Fruit fly (Drosophila melanogaster) whole organism, embryonic: ENCODE data around the gene CG11700.

Experiments
- Antp ChIP-seq: fragments of 200-800 bp; sonication (Bioruptor generic); optimal IDR thresholded peaks from 3 replicates; lab custom pipeline; 2016; ENCODE audit warnings: missing biosample characterization, missing genetic modification characterization
- CG10147 ChIP-seq: fragments of 200-800 bp; sonication (Bioruptor generic); optimal IDR thresholded peaks from 2 replicates; lab custom pipeline; 2019; ENCODE audit warnings: missing biosample characterization, mild to moderate bottlenecking, missing genetic modification characterization, moderate library complexity
- CG10209 ChIP-seq: fragments of 200-800 bp; sonication (Bioruptor generic); optimal IDR thresholded peaks from 3 replicates; lab custom pipeline; 2017; ENCODE audit warnings: missing biosample characterization, mild to moderate bottlenecking, missing genetic modification characterization, missing genetic modification reagents
- CG10462 ChIP-seq: fragments of 200-800 bp; sonication (Bioruptor generic); optimal IDR thresholded peaks from 2 replicates; lab custom pipeline; 2016; ENCODE audit warnings: missing biosample characterization, missing genetic modification characterization
- CG10979 ChIP-seq: fragments of 200-800 bp; sonication (Bioruptor generic); optimal IDR thresholded peaks from 2 replicates; lab custom pipeline; 2018; ENCODE audit warnings: missing biosample characterization, mild to moderate bottlenecking, missing genetic modification characterization, moderate library complexity
- CG11398 ChIP-seq: fragments of 200-800 bp; sonication (Bioruptor generic); optimal IDR thresholded peaks from 2 replicates; lab custom pipeline; 2016; ENCODE audit warnings: missing biosample characterization, missing genetic modification characterization
- CG18599 ChIP-seq: fragments of 200-800 bp; sonication (Bioruptor generic); optimal IDR thresholded peaks from 3 replicates; lab custom pipeline; 2017; ENCODE audit warnings: missing biosample characterization, missing genetic modification characterization, mild to moderate bottlenecking, moderate library complexity, missing genetic modification reagents
- CG2116 ChIP-seq: fragments of 200-800 bp; sonication (Bioruptor generic); optimal IDR thresholded peaks from 3 replicates; lab custom pipeline; 2018; ENCODE audit warnings: missing biosample characterization, mild to moderate bottlenecking, missing genetic modification characterization
- CG2875 ChIP-seq: fragments of 200-800 bp; sonication (Bioruptor generic); optimal IDR thresholded peaks from 2 replicates; lab custom pipeline; 2017; ENCODE audit warnings: missing biosample characterization, mild to moderate bottlenecking, missing genetic modification characterization, missing genetic modification reagents
- CG3163 ChIP-seq: fragments of 200-800 bp; sonication (Bioruptor generic); optimal IDR thresholded peaks from 3 replicates; lab custom pipeline; 2016; ENCODE audit warnings: missing biosample characterization, missing genetic modification characterization
- CG32532 ChIP-seq: fragments of 200-800 bp; sonication (Bioruptor generic); IDR thresholded peaks from 2 replicates; pipeline ENCODE4 v1.3.6; 2022; ENCODE audit warnings: missing biosample characterization, missing genetic modification characterization
- CG3847 ChIP-seq: fragments of 200-800 bp; sonication (Bioruptor generic); IDR thresholded peaks from 2 replicates; pipeline ENCODE4 v1.3.6; 2022; ENCODE audit warnings: missing biosample characterization, missing genetic modification characterization
- CG42726 ChIP-seq: fragments of 200-800 bp; sonication (Bioruptor generic); IDR thresholded peaks from 2 replicates; pipeline ENCODE4 v1.3.6; 2022; ENCODE audit warnings: missing biosample characterization, missing genetic modification characterization; ENCODE audit not compliant: partially characterized antibody
- CG4328 ChIP-seq: fragments of 200-800 bp; sonication (Bioruptor generic); optimal IDR thresholded peaks from 3 replicates; lab custom pipeline; 2017; ENCODE audit warnings: missing biosample characterization, missing genetic modification reagents, missing genetic modification characterization
- CG4617 ChIP-seq: fragments of 200-800 bp; sonication (Bioruptor generic); optimal IDR thresholded peaks from 3 replicates; lab custom pipeline; 2016; ENCODE audit warnings: missing biosample characterization, missing genetic modification characterization, borderline replicate concordance
- CG6272 ChIP-seq: fragments of 200-800 bp; sonication (Bioruptor generic); IDR thresholded peaks from 2 replicates; pipeline ENCODE4 v1.3.6; 2022; ENCODE audit warnings: missing biosample characterization, missing genetic modification characterization
- CG6791 ChIP-seq: fragments of 200-800 bp; sonication (Bioruptor generic); IDR thresholded peaks from 3 replicates; pipeline ENCODE4 v1.3.6; 2022; ENCODE audit warnings: missing biosample characterization, missing genetic modification characterization; ENCODE audit not compliant: partially characterized antibody
- CG7745 ChIP-seq: fragments of 200-800 bp; sonication (Bioruptor generic); optimal IDR thresholded peaks from 2 replicates; lab custom pipeline; 2018; ENCODE audit warnings: missing biosample characterization, mild to moderate bottlenecking, missing genetic modification characterization, moderate library complexity
- CTCF ChIP-seq: fragments of 200-800 bp; sonication (Bioruptor generic); optimal IDR thresholded peaks from 2 replicates; lab custom pipeline; 2017; ENCODE audit warnings: missing biosample characterization, mild to moderate bottlenecking, missing genetic modification characterization, moderate library complexity
- CoRest ChIP-seq: fragments of 200-800 bp; sonication (Bioruptor generic); optimal IDR thresholded peaks from 3 replicates; lab custom pipeline; 2018; ENCODE audit warnings: missing biosample characterization, mild to moderate bottlenecking, missing genetic modification characterization, moderate library complexity
- Deaf1 ChIP-seq: fragments of 200-800 bp; optimal IDR thresholded peaks from 3 replicates; lab custom pipeline; 2019; ENCODE audit warnings: missing biosample characterization, mild to moderate bottlenecking, missing genetic modification characterization, moderate library complexity
- Fer1 ChIP-seq: fragments of 200-800 bp; sonication (Bioruptor generic); optimal IDR thresholded peaks from 2 replicates; lab custom pipeline; 2017; ENCODE audit warnings: missing biosample characterization, mild to moderate bottlenecking, missing genetic modification characterization
- HLH3B ChIP-seq: fragments of 200-800 bp; sonication (Bioruptor generic); IDR thresholded peaks from 2 replicates; pipeline ENCODE4 v1.3.6; 2022; ENCODE audit warnings: missing biosample characterization, missing genetic modification characterization
- Lhr ChIP-seq: fragments of 200-800 bp; sonication (Bioruptor generic); optimal IDR thresholded peaks from 3 replicates; lab custom pipeline; 2017; ENCODE audit warnings: mild to moderate bottlenecking, missing biosample characterization, missing genetic modification reagents, missing genetic modification characterization
- Mad ChIP-seq: fragments of 200-800 bp; sonication (Bioruptor generic); optimal IDR thresholded peaks from 2 replicates; lab custom pipeline; 2016; ENCODE audit warnings: missing biosample characterization, missing genetic modification characterization
- Rfx ChIP-seq: fragments of 200-800 bp; sonication (Bioruptor generic); IDR thresholded peaks from 2 replicates; pipeline ENCODE4 v1.3.6; 2022; ENCODE audit warnings: missing biosample characterization, missing genetic modification characterization
- Sox100B ChIP-seq: fragments of 200-800 bp; sonication (Bioruptor generic); optimal IDR thresholded peaks from 3 replicates; lab custom pipeline; 2018; ENCODE audit warnings: missing biosample characterization, mild to moderate bottlenecking, missing genetic modification characterization
- Taf1 ChIP-seq: fragments of 200-800 bp; sonication (Bioruptor generic); IDR thresholded peaks from 2 replicates; pipeline ENCODE4 v1.3.6; 2022; ENCODE audit warnings: missing biosample characterization, missing genetic modification characterization
- Tbp ChIP-seq: fragments of >200 bp; optimal IDR thresholded peaks from 2 replicates; lab custom pipeline; 2018; ENCODE audit warnings: missing biosample characterization, missing genetic modification characterization
- ara ChIP-seq: fragments of 200-800 bp; sonication (Bioruptor generic); IDR thresholded peaks from 2 replicates; pipeline ENCODE4 v1.3.6; 2022; ENCODE audit warnings: missing biosample characterization, missing genetic modification characterization
- az2 ChIP-seq: fragments of 200-800 bp; sonication (Bioruptor generic); optimal IDR thresholded peaks from 3 replicates; lab custom pipeline; 2016; ENCODE audit warnings: missing biosample characterization, missing genetic modification characterization
- cad ChIP-seq: fragments of >200 bp; optimal IDR thresholded peaks from 2 replicates; lab custom pipeline; 2017; ENCODE audit warnings: missing biosample characterization, missing genetic modification characterization
- caup ChIP-seq: fragments of 200-800 bp; sonication (Bioruptor generic); optimal IDR thresholded peaks from 3 replicates; lab custom pipeline; 2017; ENCODE audit warnings: missing biosample characterization, mild to moderate bottlenecking, missing genetic modification characterization, moderate library complexity; ENCODE audit not compliant: severe bottlenecking
- dysf ChIP-seq: fragments of 200-800 bp; sonication (Bioruptor generic); IDR thresholded peaks from 3 replicates; pipeline ENCODE4 v1.3.6; 2022; ENCODE audit warnings: missing biosample characterization, missing genetic modification characterization
- ewg ChIP-seq: fragments of 200-800 bp; sonication (Bioruptor generic); optimal IDR thresholded peaks from 3 replicates; lab custom pipeline; 2017; ENCODE audit warnings: mild to moderate bottlenecking, missing biosample characterization, missing genetic modification reagents, missing genetic modification characterization
- ftz-f1 ChIP-seq: fragments of 200-800 bp; sonication (Bioruptor generic); optimal IDR thresholded peaks from 2 replicates; lab custom pipeline; 2016; ENCODE audit warnings: missing biosample characterization, missing genetic modification characterization
- h ChIP-seq: fragments of >200 bp; optimal IDR thresholded peaks from 2 replicates; lab custom pipeline; 2017
- hkb ChIP-seq, 2 experiments: fragments of 200-800 bp in 1 of 2; fragments of >200 bp in 1 of 2; sonication (Bioruptor generic) in 1 of 2; IDR thresholded peaks in 1 of 2; optimal IDR thresholded peaks in 1 of 2; 2 replicates each; pipeline versions ENCODE4 v1.3.6 to Lab custom; 2017 to 2022; ENCODE audit warnings: missing biosample characterization in 1 of 2, missing genetic modification characterization in 1 of 2
- jing ChIP-seq: fragments of 200-800 bp; sonication (Bioruptor generic); optimal IDR thresholded peaks from 2 replicates; lab custom pipeline; 2018; ENCODE audit warnings: missing biosample characterization, mild to moderate bottlenecking, missing genetic modification characterization
- lilli ChIP-seq: fragments of 200-800 bp; sonication (Bioruptor generic); optimal IDR thresholded peaks from 3 replicates; lab custom pipeline; 2016; ENCODE audit warnings: missing biosample characterization, missing genetic modification characterization
- onecut ChIP-seq: fragments of 200-800 bp; sonication (Bioruptor generic); IDR thresholded peaks from 2 replicates; pipeline ENCODE4 v1.3.6; 2022; ENCODE audit warnings: missing biosample characterization, missing genetic modification characterization
- p53 ChIP-seq: fragments of 200-800 bp; sonication (Bioruptor generic); optimal IDR thresholded peaks from 2 replicates; lab custom pipeline; 2016; ENCODE audit warnings: missing biosample characterization, missing genetic modification characterization
- pb ChIP-seq: fragments of 200-800 bp; sonication (Bioruptor generic); optimal IDR thresholded peaks from 3 replicates; lab custom pipeline; 2016; ENCODE audit warnings: missing biosample characterization, missing genetic modification characterization
- pita ChIP-seq: fragments of 200-800 bp; sonication (Bioruptor generic); optimal IDR thresholded peaks from 2 replicates; lab custom pipeline; 2017; ENCODE audit warnings: missing biosample characterization, mild to moderate bottlenecking, missing genetic modification characterization
- pros ChIP-seq: fragments of 200-800 bp; sonication (Bioruptor generic); optimal IDR thresholded peaks from 3 replicates; lab custom pipeline; 2019; ENCODE audit warnings: missing biosample characterization, mild to moderate bottlenecking, missing genetic modification characterization, moderate library complexity
- row ChIP-seq: fragments of 200-800 bp; sonication (Bioruptor generic); IDR thresholded peaks from 3 replicates; pipeline ENCODE4 v1.3.6; 2022; ENCODE audit warnings: missing biosample characterization, missing genetic modification characterization
- sc ChIP-seq, 3 experiments: fragments of >200 bp in 2 of 3; fragments of 200-800 bp in 1 of 3; sonication (Bioruptor generic) in 1 of 3; optimal IDR thresholded peaks; 2 replicates in 2 of 3; 3 replicates in 1 of 3; lab custom pipeline; 2017; ENCODE audit warnings: mild to moderate bottlenecking in 1 of 3, missing biosample characterization in 1 of 3, missing genetic modification characterization in 1 of 3, missing genetic modification reagents in 1 of 3
- sug ChIP-seq: fragments of 200-800 bp; optimal IDR thresholded peaks from 2 replicates; lab custom pipeline; 2019; ENCODE audit warnings: missing biosample characterization, mild to moderate bottlenecking, missing genetic modification characterization, moderate library complexity
- tup ChIP-seq: fragments of 200-800 bp; sonication (Bioruptor generic); optimal IDR thresholded peaks from 2 replicates; lab custom pipeline; 2016; ENCODE audit warnings: missing biosample characterization, mild to moderate bottlenecking, missing genetic modification characterization, moderate library complexity
- vvl ChIP-seq: fragments of 200-800 bp; sonication (Bioruptor generic); IDR thresholded peaks from 2 replicates; pipeline ENCODE4 v1.3.6; 2022; ENCODE audit warnings: missing biosample characterization, missing genetic modification characterization

CG11700 gene

DNA sequence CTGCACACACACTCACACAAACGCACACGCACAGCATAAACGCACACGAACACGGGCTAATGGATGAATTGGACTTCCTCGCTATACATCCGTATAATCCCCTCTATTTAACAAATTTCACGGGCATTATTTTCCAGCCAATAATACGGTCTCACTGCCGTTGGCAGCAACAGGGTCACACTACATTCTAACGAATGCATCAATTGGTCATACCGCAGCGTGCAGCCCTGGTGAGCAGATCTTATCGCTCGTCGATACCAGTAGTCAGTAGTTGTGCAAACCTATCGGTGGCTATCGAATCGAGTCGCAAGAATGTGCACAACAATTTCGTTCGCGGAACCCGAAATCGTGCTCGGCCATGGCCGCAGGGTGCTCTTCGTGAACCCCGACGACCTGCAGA is 4.5 kb upstream of the CG11700 start, which contains the start of the genes Top3beta and wuho (continued):
- TF ChIP-seq CG4328 (GFP tag; lab: Kevin White, UChicago), result no peak
- peak; percentile 18; the same call in 1 of the 3 replicates for TF ChIP-seq dysf
- TF ChIP-seq Antp (GFP tag; lab: Kevin White, UChicago), result no peak
- TF ChIP-seq h (lab: Kevin White, UChicago), result no peak
- peak; percentile 86 for TF ChIP-seq CG2116 (GFP tag; lab: Kevin White, UChicago)
- no peak for TF ChIP-seq CG10462 (GFP tag; lab: Kevin White, UChicago)
- TF ChIP-seq tup, result no peak
- no peak for TF ChIP-seq Tbp (GFP tag; lab: Kevin White, UChicago)
- TF ChIP-seq Rfx (GFP tag; lab: Robert Waterston, UW), result peak; percentile 44; the same call in 1 of the 2 replicates
- TF ChIP-seq CG7745 (tag; lab: Kevin White, UChicago), result no peak
- TF ChIP-seq HLH3B, result no peak
- peak; percentile 62 for TF ChIP-seq Lhr (GFP tag; lab: Kevin White, UChicago)
- peak; percentile 2 for TF ChIP-seq az2 (GFP tag; lab: Kevin White, UChicago)
- peak; percentile 44 for TF ChIP-seq CG10209 (GFP tag; lab: Kevin White, UChicago)
- TF ChIP-seq jing (GFP tag; lab: Kevin White, UChicago), result no peak
- TF ChIP-seq CTCF (GFP tag; lab: Kevin White, UChicago), result peak; percentile 29
- no peak for TF ChIP-seq ara
- peak; percentile 36; the same call in 1 of the 2 replicates for TF ChIP-seq onecut (GFP tag; lab: Robert Waterston, UW)
- peak; percentile 65 for TF ChIP-seq Deaf1
- no peak for TF ChIP-seq CG10979 (tag; lab: Kevin White, UChicago)
- TF ChIP-seq CG11398 (GFP tag; lab: Kevin White, UChicago), result no peak
- TF ChIP-seq pita (GFP tag; lab: Kevin White, UChicago), result no peak
- peak; percentile 58 for TF ChIP-seq ftz-f1 (GFP tag; lab: Kevin White, UChicago)
- no peak for TF ChIP-seq CG2875 (GFP tag; lab: Kevin White, UChicago)
- peak; percentile 62 for TF ChIP-seq caup
- TF ChIP-seq CoRest (tag; lab: Kevin White, UChicago), result peak; percentile 32
- no peak for TF ChIP-seq cad (GFP tag; lab: Kevin White, UChicago)
- peak; percentile 97 for TF ChIP-seq CG4617 (GFP tag; lab: Kevin White, UChicago)
- TF ChIP-seq CG32532 (GFP tag; lab: Robert Waterston, UW), result 0 out of 2 replicates have a peak, but pooled peaks have one; percentile 15
- peak; percentile 42 for TF ChIP-seq ewg (GFP tag; lab: Kevin White, UChicago)
- TF ChIP-seq row, result peak; percentile 67
- TF ChIP-seq pros, result no peak
- no peak for TF ChIP-seq sc (optimal IDR thresholded peaks at IDR 0.05; lab: Kevin White, UChicago)
- no peak for TF ChIP-seq sc (GFP tag; optimal IDR thresholded peaks at IDR 0.05; lab: Kevin White, UChicago)
- peak; percentile 71 for TF ChIP-seq p53 (GFP tag; lab: Kevin White, UChicago)
- TF ChIP-seq CG3847 (GFP tag; lab: Robert Waterston, UW), result peak; percentile 54; the same call in 1 of the 2 replicates
- TF ChIP-seq CG6272 (GFP tag; lab: Robert Waterston, UW), result no peak
- peak; percentile 47; the same call in 1 of the 2 replicates for TF ChIP-seq CG42726
- TF ChIP-seq Taf1 (GFP tag; lab: Robert Waterston, UW), result no peak
- TF ChIP-seq CG3163 (GFP tag; lab: Kevin White, UChicago), result peak; percentile 61
- peak; percentile 66 for TF ChIP-seq lilli
- TF ChIP-seq CG18599, result no peak
- peak; percentile 68 for TF ChIP-seq Fer1 (GFP tag; lab: Kevin White, UChicago)
- TF ChIP-seq pb (GFP tag; lab: Kevin White, UChicago), result peak; percentile 6
- no peak for TF ChIP-seq Sox100B (GFP tag; lab: Kevin White, UChicago)
- TF ChIP-seq CG6791 (GFP tag; lab: Robert Waterston, UW), result peak; percentile 79
- TF ChIP-seq hkb (optimal IDR thresholded peaks at IDR 0.05; lab: Kevin White, UChicago), result no peak
- no peak for TF ChIP-seq hkb (GFP tag; IDR thresholded peaks at IDR 0.05; lab: Robert Waterston, UW)
- peak; percentile 66 for TF ChIP-seq sug (tag; lab: Kevin White, UChicago)
- peak; percentile 43 for TF ChIP-seq Mad (GFP tag; lab: Kevin White, UChicago)
- TF ChIP-seq CG10147 (GFP tag; lab: Kevin White, UChicago), result peak; percentile 14
- TF ChIP-seq vvl (GFP tag; lab: Robert Waterston, UW), result peak; percentile 72
